Fruit fly (Drosophila melanogaster): Measurements from ENCODE around the gene nonA-l.

nonA-l gene

DNA sequence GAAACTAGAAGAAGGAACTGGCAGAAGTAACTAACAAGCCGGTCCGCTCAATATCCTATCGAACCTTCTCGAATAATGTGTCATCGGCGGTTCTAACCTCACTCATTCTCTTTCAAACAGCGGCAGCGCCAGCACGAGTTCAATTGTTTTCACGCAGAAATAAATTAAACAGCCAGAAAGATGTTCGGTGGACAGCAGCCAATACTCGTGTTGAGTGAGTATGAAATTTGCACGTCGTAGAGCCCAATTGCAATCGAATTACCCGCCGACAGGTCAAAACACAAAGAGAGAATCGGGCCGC is 7.7 kb downstream of the nonA-l start (continued):
- TF ChIP-seq nerfin-2 (GFP tag; IDR thresholded peaks at IDR 0.05; ENCODE audit: partially characterized antibody) (peak; percentile 4; the same call in 1 of the 2 replicates), h (optimal IDR thresholded peaks at IDR 0.05) (no peak), fu2 (GFP tag; optimal IDR thresholded peaks at IDR 0.05) (no peak), CG32532 (GFP tag; IDR thresholded peaks at IDR 0.05) (no peak), CHES-1-like (GFP tag; optimal IDR thresholded peaks at IDR 0.05) (no peak), CG4328 (GFP tag; optimal IDR thresholded peaks at IDR 0.05) (no peak), CG7987 (GFP tag; optimal IDR thresholded peaks at IDR 0.05) (no peak), gt (GFP tag; IDR thresholded peaks at IDR 0.05) (no peak), ab (GFP tag; optimal IDR thresholded peaks at IDR 0.05) (no peak), CG6254 (GFP tag; optimal IDR thresholded peaks at IDR 0.05) (no peak), Rfx (GFP tag; IDR thresholded peaks at IDR 0.05) (no peak), CG17328 (GFP tag; IDR thresholded peaks at IDR 0.05) (no peak), CG15073 (GFP tag; optimal IDR thresholded peaks at IDR 0.05) (no peak), Asciz (GFP tag; optimal IDR thresholded peaks at IDR 0.05) (no peak), bigmax (GFP tag; optimal IDR thresholded peaks at IDR 0.05) (peak; percentile 99), CG6683 (GFP tag; optimal IDR thresholded peaks at IDR 0.05) (no peak), Hmr (GFP tag; optimal IDR thresholded peaks at IDR 0.05) (no peak), Sry-δ (GFP tag; optimal IDR thresholded peaks at IDR 0.05) (peak; percentile 36), CG3281 (GFP tag; optimal IDR thresholded peaks at IDR 0.05) (no peak), H2.0 (GFP tag; IDR thresholded peaks at IDR 0.05) (no peak), CG42726 (GFP tag; IDR thresholded peaks at IDR 0.05; ENCODE audit: partially characterized antibody) (no peak), CG14050 (GFP tag; IDR thresholded peaks at IDR 0.05) (no peak), gfzf (GFP tag; optimal IDR thresholded peaks at IDR 0.05) (no peak), CG31441 (GFP tag; IDR thresholded peaks at IDR 0.05) (no peak), Dll (GFP tag; IDR thresholded peaks at IDR 0.05; ENCODE audit: partially characterized antibody) (no peak; the same call in 3 of the 4 replicates), CG18764 (GFP tag; optimal IDR thresholded peaks at IDR 0.05) (no peak), CG16813 (GFP tag; IDR thresholded peaks at IDR 0.05; ENCODE audit: partially characterized antibody) (0 out of 3 replicates have a peak, but pooled peaks have one; percentile 45), Sox100B (GFP tag; optimal IDR thresholded peaks at IDR 0.05) (no peak), phol (tag; optimal IDR thresholded peaks at IDR 0.05) (no peak), Xbp1 (GFP tag; optimal IDR thresholded peaks at IDR 0.05) (no peak), CG43689 (GFP tag; IDR thresholded peaks at IDR 0.05) (no peak), CG1603 (tag; optimal IDR thresholded peaks at IDR 0.05) (no peak), B-H1 (GFP tag; IDR thresholded peaks at IDR 0.05) (no peak), row (GFP tag; IDR thresholded peaks at IDR 0.05) (no peak), HLH54F (GFP tag; optimal IDR thresholded peaks at IDR 0.05) (no peak), CG11560 (tag; IDR thresholded peaks at IDR 0.05) (no peak), danr (GFP tag; IDR thresholded peaks at IDR 0.05) (no peak), NfI (GFP tag; optimal IDR thresholded peaks at IDR 0.05) (no peak), CG18011 (GFP tag; optimal IDR thresholded peaks at IDR 0.05) (no peak), CG17912 (GFP tag; optimal IDR thresholded peaks at IDR 0.05) (no peak), run (tag; optimal IDR thresholded peaks at IDR 0.05) (no peak), CG15601 (tag; optimal IDR thresholded peaks at IDR 0.05) (no peak), CG9817 (tag; optimal IDR thresholded peaks at IDR 0.05) (no peak), CG14441 (GFP tag; IDR thresholded peaks at IDR 0.05) (no peak), CG3163 (GFP tag; optimal IDR thresholded peaks at IDR 0.05) (peak; percentile 42), pum (GFP tag; optimal IDR thresholded peaks at IDR 0.05) (no peak), CG8765 (GFP tag; IDR thresholded peaks at IDR 0.05) (no peak), psq (GFP tag; optimal IDR thresholded peaks at IDR 0.05) (no peak), tx (GFP tag; optimal IDR thresholded peaks at IDR 0.05) (no peak), CG34224 (GFP tag; IDR thresholded peaks at IDR 0.05; ENCODE audit: partially characterized antibody) (peak; percentile 77; the same call in 2 of the 3 replicates), luna (GFP tag; optimal IDR thresholded peaks at IDR 0.05) (no peak), ro (GFP tag; IDR thresholded peaks at IDR 0.05) (no peak)

Data from whole organism, embryonic.